Fruit fly (Drosophila melanogaster) whole organism, embryonic: ENCODE results near the gene ver.
A peak's percentile ranks its signal among the peaks of the same experiment; 100 is the strongest.

Source experiments
- C15 ChIP-seq: fragments of 200-800 bp; sonication (Bioruptor generic); IDR thresholded peaks from 3 replicates; pipeline ENCODE4 v1.3.6; 2022; ENCODE audit warnings: missing biosample characterization, missing genetic modification characterization
- CG10267 ChIP-seq: fragments of 200-800 bp; sonication (Bioruptor generic); optimal IDR thresholded peaks from 2 replicates; lab custom pipeline; 2018; ENCODE audit warnings: missing biosample characterization, mild to moderate bottlenecking, missing genetic modification characterization, moderate library complexity
- CG12155 ChIP-seq: fragments of 200-800 bp; sonication (Bioruptor generic); optimal IDR thresholded peaks from 3 replicates; lab custom pipeline; 2016; ENCODE audit warnings: missing biosample characterization, missing genetic modification characterization
- CG12236 ChIP-seq: fragments of 200-800 bp; sonication (Bioruptor generic); optimal IDR thresholded peaks from 2 replicates; lab custom pipeline; 2016; ENCODE audit warnings: missing biosample characterization, missing genetic modification characterization
- CG13894 ChIP-seq: fragments of 200-800 bp; sonication (Bioruptor generic); optimal IDR thresholded peaks from 3 replicates; lab custom pipeline; 2018; ENCODE audit warnings: missing biosample characterization, mild to moderate bottlenecking, missing genetic modification characterization, moderate library complexity
- CG14965 ChIP-seq: fragments of 200-800 bp; sonication (Bioruptor generic); optimal IDR thresholded peaks from 2 replicates; lab custom pipeline; 2016; ENCODE audit warnings: missing biosample characterization, missing genetic modification characterization, borderline replicate concordance
- CG15073 ChIP-seq: fragments of 200-800 bp; sonication (Bioruptor generic); optimal IDR thresholded peaks from 2 replicates; lab custom pipeline; 2016; ENCODE audit warnings: missing biosample characterization, missing genetic modification characterization
- CG16779 ChIP-seq: fragments of 200-800 bp; sonication (Bioruptor generic); IDR thresholded peaks from 2 replicates; pipeline ENCODE4 v1.3.6; 2022; ENCODE audit warnings: missing biosample characterization, missing genetic modification characterization
- CG16813 ChIP-seq: fragments of 200-800 bp; sonication (Bioruptor generic); IDR thresholded peaks from 3 replicates; pipeline ENCODE4 v1.3.6; 2022; ENCODE audit warnings: missing biosample characterization, missing genetic modification characterization; ENCODE audit not compliant: partially characterized antibody
- CG16863 ChIP-seq: fragments of 200-800 bp; sonication (Bioruptor generic); optimal IDR thresholded peaks from 3 replicates; lab custom pipeline; 2016; ENCODE audit warnings: missing biosample characterization, missing genetic modification characterization
- CG18599 ChIP-seq: fragments of 200-800 bp; sonication (Bioruptor generic); optimal IDR thresholded peaks from 3 replicates; lab custom pipeline; 2017; ENCODE audit warnings: missing biosample characterization, missing genetic modification characterization, mild to moderate bottlenecking, moderate library complexity, missing genetic modification reagents
- CG2712 ChIP-seq: fragments of 200-800 bp; optimal IDR thresholded peaks from 3 replicates; lab custom pipeline; 2019; ENCODE audit warnings: missing biosample characterization, mild to moderate bottlenecking, missing genetic modification characterization, moderate library complexity
- CG31224 ChIP-seq: fragments of 200-800 bp; sonication (Bioruptor generic); IDR thresholded peaks from 2 replicates; pipeline ENCODE4 v1.3.6; 2022; ENCODE audit warnings: missing biosample characterization, missing genetic modification characterization
- CG31388 ChIP-seq: fragments of 200-800 bp; sonication (Bioruptor generic); optimal IDR thresholded peaks from 2 replicates; lab custom pipeline; 2016; ENCODE audit warnings: missing biosample characterization, missing genetic modification characterization
- CG4282 ChIP-seq: fragments of 200-800 bp; sonication (Bioruptor generic); optimal IDR thresholded peaks from 2 replicates; lab custom pipeline; 2016; ENCODE audit warnings: missing biosample characterization, missing genetic modification characterization
- CG4404 ChIP-seq: fragments of 200-800 bp; sonication (Bioruptor generic); IDR thresholded peaks from 2 replicates; pipeline ENCODE4 v1.3.6; 2022; ENCODE audit warnings: missing biosample characterization, missing genetic modification characterization
- CG6683 ChIP-seq: fragments of 200-800 bp; sonication (Bioruptor generic); optimal IDR thresholded peaks from 2 replicates; lab custom pipeline; 2017; ENCODE audit warnings: missing biosample characterization, mild to moderate bottlenecking, missing genetic modification characterization, missing genetic modification reagents
- CG8089 ChIP-seq: fragments of 200-800 bp; sonication (Bioruptor generic); optimal IDR thresholded peaks from 3 replicates; lab custom pipeline; 2016; ENCODE audit warnings: missing biosample characterization, missing genetic modification characterization
- CoRest ChIP-seq: fragments of 200-800 bp; sonication (Bioruptor generic); optimal IDR thresholded peaks from 3 replicates; lab custom pipeline; 2018; ENCODE audit warnings: missing biosample characterization, mild to moderate bottlenecking, missing genetic modification characterization, moderate library complexity
- Dek ChIP-seq: fragments of 200-800 bp; sonication (Bioruptor generic); optimal IDR thresholded peaks from 3 replicates; lab custom pipeline; 2019; ENCODE audit warnings: missing biosample characterization, mild to moderate bottlenecking, missing genetic modification characterization, moderate library complexity
- E2f2 ChIP-seq: fragments of 200-800 bp; sonication (Bioruptor generic); IDR thresholded peaks from 2 replicates; pipeline ENCODE4 v1.3.6; 2022; ENCODE audit warnings: missing biosample characterization, missing genetic modification characterization
- Ets65A ChIP-seq: fragments of 200-800 bp; sonication (Bioruptor generic); peaks from one replicate; lab custom pipeline; 2016; ENCODE audit warnings: missing biosample characterization, missing genetic modification characterization
- Fer2 ChIP-seq: fragments of 200-800 bp; sonication (Bioruptor generic); optimal IDR thresholded peaks from 2 replicates; lab custom pipeline; 2018; ENCODE audit warnings: missing biosample characterization, mild to moderate bottlenecking, missing genetic modification characterization, moderate library complexity
- Gug ChIP-seq: fragments of 200-800 bp; sonication (Bioruptor generic); IDR thresholded peaks from 4 replicates; pipeline ENCODE4 v1.3.6; 2022; ENCODE audit warnings: missing biosample characterization, missing genetic modification characterization
- Hr51 ChIP-seq, 2 experiments: fragments of 200-800 bp; sonication (Bioruptor generic); optimal IDR thresholded peaks; 2 replicates in 1 of 2; 3 replicates in 1 of 2; lab custom pipeline; 2016 to 2018; ENCODE audit warnings: missing biosample characterization in 2 of 2, missing genetic modification characterization in 2 of 2, mild to moderate bottlenecking in 1 of 2, moderate library complexity in 1 of 2
- MTF-1 ChIP-seq: fragments of 200-800 bp; sonication (Bioruptor generic); optimal IDR thresholded peaks from 2 replicates; lab custom pipeline; 2018; ENCODE audit warnings: missing biosample characterization, mild to moderate bottlenecking, missing genetic modification characterization, borderline replicate concordance
- Sox102F ChIP-seq: fragments of 200-800 bp; sonication (Bioruptor generic); optimal IDR thresholded peaks from 2 replicates; lab custom pipeline; 2018; ENCODE audit warnings: missing biosample characterization, mild to moderate bottlenecking, missing genetic modification characterization, moderate library complexity
- Spps ChIP-seq: fragments of 200-800 bp; sonication (Bioruptor generic); optimal IDR thresholded peaks from 2 replicates; lab custom pipeline; 2018; ENCODE audit warnings: missing biosample characterization, mild to moderate bottlenecking, missing genetic modification characterization
- Sry-β ChIP-seq: fragments of 200-800 bp; sonication (Bioruptor generic); optimal IDR thresholded peaks from 2 replicates; lab custom pipeline; 2018; ENCODE audit warnings: missing biosample characterization, mild to moderate bottlenecking, missing genetic modification characterization, moderate library complexity
- abd-A ChIP-seq: fragments of 200-800 bp; sonication (Bioruptor generic); optimal IDR thresholded peaks from 3 replicates; lab custom pipeline; 2019; ENCODE audit warnings: missing biosample characterization, mild to moderate bottlenecking, missing genetic modification characterization, moderate library complexity
- ac ChIP-seq: fragments of 200-800 bp; sonication (Bioruptor generic); optimal IDR thresholded peaks from 3 replicates; lab custom pipeline; 2017; ENCODE audit warnings: missing biosample characterization, mild to moderate bottlenecking, missing genetic modification characterization
- bsh ChIP-seq, 2 experiments: fragments of 200-800 bp; sonication (Bioruptor generic); optimal IDR thresholded peaks; 2 replicates each; lab custom pipeline; 2017 to 2018; ENCODE audit warnings: mild to moderate bottlenecking in 2 of 2, missing biosample characterization in 2 of 2, missing genetic modification characterization in 2 of 2, moderate library complexity in 1 of 2
- chn ChIP-seq: fragments of 200-800 bp; sonication (Bioruptor generic); optimal IDR thresholded peaks from 2 replicates; lab custom pipeline; 2016; ENCODE audit warnings: missing biosample characterization, missing genetic modification characterization
- crp ChIP-seq, 2 experiments: fragments of 200-800 bp; sonication (Bioruptor generic); optimal IDR thresholded peaks; 2 replicates in 1 of 2; 3 replicates in 1 of 2; lab custom pipeline; 2017; ENCODE audit warnings: missing biosample characterization in 2 of 2, missing genetic modification characterization in 2 of 2, mild to moderate bottlenecking in 1 of 2, moderate library complexity in 1 of 2
- disco-r ChIP-seq: fragments of 200-800 bp; sonication (Bioruptor generic); optimal IDR thresholded peaks from 2 replicates; lab custom pipeline; 2016; ENCODE audit warnings: missing biosample characterization, missing genetic modification characterization
- esg ChIP-seq: fragments of 200-800 bp; sonication (Bioruptor generic); conservative IDR thresholded peaks from 2 replicates; pipeline ENCODE4 v1.3.6; 2022; ENCODE audit warnings: missing biosample characterization, missing genetic modification characterization
- exex ChIP-seq: fragments of 200-800 bp; sonication (Bioruptor generic); optimal IDR thresholded peaks from 4 replicates; lab custom pipeline; 2018; ENCODE audit warnings: missing biosample characterization, mild to moderate bottlenecking, missing genetic modification characterization, moderate library complexity
- gem ChIP-seq: fragments of 200-800 bp; sonication (Bioruptor generic); optimal IDR thresholded peaks from 2 replicates; lab custom pipeline; 2019; ENCODE audit warnings: missing biosample characterization, mild to moderate bottlenecking, missing genetic modification characterization, moderate library complexity
- ham ChIP-seq: fragments of 200-800 bp; sonication (Bioruptor generic); IDR thresholded peaks from 2 replicates; pipeline ENCODE4 v1.3.6; 2022; ENCODE audit warnings: missing biosample characterization, missing genetic modification characterization
- luna ChIP-seq: fragments of 200-800 bp; sonication (Bioruptor generic); optimal IDR thresholded peaks from 2 replicates; lab custom pipeline; 2016; ENCODE audit warnings: missing biosample characterization, missing genetic modification characterization
- mirr ChIP-seq: fragments of 200-800 bp; sonication (Bioruptor generic); optimal IDR thresholded peaks from 3 replicates; lab custom pipeline; 2018; ENCODE audit warnings: missing biosample characterization, mild to moderate bottlenecking, missing genetic modification characterization
- p53 ChIP-seq: fragments of 200-800 bp; sonication (Bioruptor generic); optimal IDR thresholded peaks from 2 replicates; lab custom pipeline; 2016; ENCODE audit warnings: missing biosample characterization, missing genetic modification characterization
- pzg ChIP-seq: fragments of 200-800 bp; sonication (Bioruptor generic); optimal IDR thresholded peaks from 3 replicates; lab custom pipeline; 2018; ENCODE audit warnings: missing biosample characterization, mild to moderate bottlenecking, missing genetic modification characterization, moderate library complexity
- ranshi ChIP-seq: fragments of 200-800 bp; sonication (Bioruptor generic); IDR thresholded peaks from 2 replicates; pipeline ENCODE4 v1.3.6; 2022; ENCODE audit warnings: missing biosample characterization, missing genetic modification characterization
- repo ChIP-seq: fragments of 200-800 bp; sonication (Bioruptor generic); optimal IDR thresholded peaks from 2 replicates; lab custom pipeline; 2016; ENCODE audit warnings: missing biosample characterization, missing genetic modification characterization
- run ChIP-seq: fragments of 200-800 bp; sonication (Bioruptor generic); optimal IDR thresholded peaks from 3 replicates; lab custom pipeline; 2018; ENCODE audit warnings: missing biosample characterization, mild to moderate bottlenecking, missing genetic modification characterization
- schlank ChIP-seq: fragments of 200-800 bp; sonication (Bioruptor generic); optimal IDR thresholded peaks from 2 replicates; lab custom pipeline; 2018; ENCODE audit warnings: missing biosample characterization, mild to moderate bottlenecking, missing genetic modification characterization
- sima ChIP-seq: fragments of 200-800 bp; sonication (Bioruptor generic); optimal IDR thresholded peaks from 2 replicates; lab custom pipeline; 2016; ENCODE audit warnings: missing biosample characterization, missing genetic modification characterization
- tgo ChIP-seq: fragments of 200-800 bp; sonication (Bioruptor generic); IDR thresholded peaks from 3 replicates; pipeline ENCODE4 v1.3.6; 2022; ENCODE audit warnings: missing biosample characterization, missing genetic modification characterization
- trem ChIP-seq: fragments of 200-800 bp; optimal IDR thresholded peaks from 3 replicates; lab custom pipeline; 2019; ENCODE audit warnings: missing biosample characterization, mild to moderate bottlenecking, missing genetic modification characterization, moderate library complexity
- zfh1 ChIP-seq: fragments of 200-800 bp; sonication (Bioruptor generic); IDR thresholded peaks from 3 replicates; pipeline ENCODE4 v1.3.6; 2022; ENCODE audit warnings: missing biosample characterization, missing genetic modification characterization

Gene ver

DNA sequence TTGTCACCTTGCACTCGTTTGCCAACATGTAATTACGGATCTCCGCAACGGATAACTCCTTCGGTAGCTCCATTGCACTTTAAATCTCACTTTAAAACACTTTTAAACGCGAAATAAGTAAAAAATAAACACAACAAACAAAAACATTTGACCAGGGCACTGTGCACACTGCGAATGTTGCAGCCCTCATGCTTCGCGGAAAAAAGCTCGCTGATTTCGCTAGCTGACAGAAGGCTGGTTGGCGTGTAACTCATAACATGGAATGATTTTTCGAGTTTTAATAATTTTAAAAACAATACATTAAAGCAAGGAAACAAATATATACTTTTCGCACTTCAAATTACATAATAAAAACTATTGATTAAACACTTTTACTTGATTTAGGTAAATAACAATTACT lies 48.6 kb downstream of the ver start, which contains the start of gene sowah (continued):
- peak; percentile 74 for TF ChIP-seq Gug (GFP tag; lab: Robert Waterston, UW)
- no peak for TF ChIP-seq luna (GFP tag; lab: Kevin White, UChicago)
- no peak for TF ChIP-seq ac (GFP tag; lab: Kevin White, UChicago)
- TF ChIP-seq Sry-β (GFP tag; lab: Kevin White, UChicago), result no peak
- peak; percentile 97 for TF ChIP-seq Ets65A
- TF ChIP-seq E2f2 (GFP tag; lab: Robert Waterston, UW), result peak; percentile 57
- TF ChIP-seq CG12236, result peak; percentile 8
- TF ChIP-seq repo, result peak; percentile 8
- TF ChIP-seq C15, result no peak
- TF ChIP-seq mirr, result no peak
- TF ChIP-seq MTF-1 (GFP tag; lab: Kevin White, UChicago), result peak; percentile 23
- TF ChIP-seq Fer2, result no peak
- TF ChIP-seq CG31388 (GFP tag; lab: Kevin White, UChicago), result no peak
- peak; percentile 31 for TF ChIP-seq chn (GFP tag; lab: Kevin White, UChicago)
- peak; percentile 28 for TF ChIP-seq gem (tag; lab: Kevin White, UChicago)
- no peak for TF ChIP-seq CG15073 (GFP tag; lab: Kevin White, UChicago)
- TF ChIP-seq tgo, result 0 out of 3 replicates have a peak, but pooled peaks have one; percentile 33
- TF ChIP-seq esg, result no peak
- TF ChIP-seq CG16863, result no peak
- TF ChIP-seq run (tag; lab: Kevin White, UChicago), result no peak
- TF ChIP-seq CG8089 (GFP tag; lab: Kevin White, UChicago), result peak; percentile 61
- no peak for TF ChIP-seq CG18599 (GFP tag; lab: Kevin White, UChicago)
- no peak for TF ChIP-seq CG16779 (GFP tag; lab: Robert Waterston, UW)
- TF ChIP-seq ranshi (GFP tag; lab: Robert Waterston, UW), result no peak
- TF ChIP-seq CG4404 (GFP tag; lab: Robert Waterston, UW), result no peak
- TF ChIP-seq p53 (GFP tag; lab: Kevin White, UChicago), result peak; percentile 33
- TF ChIP-seq zfh1 (GFP tag; lab: Robert Waterston, UW), result peak; percentile 62; the same call in 2 of the 3 replicates
- TF ChIP-seq trem, result peak; percentile 69
- no peak for TF ChIP-seq CG6683 (GFP tag; lab: Kevin White, UChicago)
- no peak for TF ChIP-seq crp (GFP tag; optimal IDR thresholded peaks at IDR 0.05; lab: Kevin White, UChicago)
- TF ChIP-seq bsh (GFP tag; optimal IDR thresholded peaks at IDR 0.05; lab: Kevin White, UChicago), result peak in 1 of 2 experiments; percentile 15
- TF ChIP-seq schlank (tag; lab: Kevin White, UChicago), result no peak
- TF ChIP-seq CG10267 (tag; lab: Kevin White, UChicago), result peak; percentile 58
- no peak for TF ChIP-seq CG14965 (GFP tag; lab: Kevin White, UChicago)
- no peak for TF ChIP-seq abd-A (tag; lab: Kevin White, UChicago)
- TF ChIP-seq pzg (GFP tag; lab: Kevin White, UChicago), result peak; percentile 84
- peak; percentile 62 for TF ChIP-seq CG2712 (tag; lab: Kevin White, UChicago)
- peak; percentile 76 for TF ChIP-seq CoRest (tag; lab: Kevin White, UChicago)
- peak; percentile 21 for TF ChIP-seq Sox102F (GFP tag; lab: Kevin White, UChicago)
- peak; percentile 47 for TF ChIP-seq CG13894 (tag; lab: Kevin White, UChicago)
- peak; percentile 7 to 51 for TF ChIP-seq Hr51 (GFP tag; optimal IDR thresholded peaks at IDR 0.05; lab: Kevin White, UChicago)
- TF ChIP-seq CG4282 (GFP tag; lab: Kevin White, UChicago), result no peak
- TF ChIP-seq disco-r, result no peak
- no peak for TF ChIP-seq CG31224 (GFP tag; lab: Robert Waterston, UW)
- TF ChIP-seq Dek (tag; lab: Kevin White, UChicago), result peak; percentile 38
- no peak for TF ChIP-seq Spps
- TF ChIP-seq sima, result no peak
- no peak for TF ChIP-seq ham (GFP tag; lab: Robert Waterston, UW)
- TF ChIP-seq CG16813, result no peak; the same call in 2 of the 3 replicates
- no peak for TF ChIP-seq exex (tag; lab: Kevin White, UChicago)
- no peak for TF ChIP-seq CG12155 (GFP tag; lab: Kevin White, UChicago)
